Worm (Caenorhabditis elegans) whole organism, mixed stage, embryonic: Measurements from ENCODE around the gene F11G11.15.

Source experiments
- M03D4.4 ChIP-seq: sonication (generic microtip); optimal IDR thresholded peaks from 2 replicates; lab custom pipeline; 2017; ENCODE audit warnings: mild to moderate bottlenecking, missing genetic modification characterization, missing compliant biosample characterization
- bed-3 ChIP-seq: fragments of 200-800 bp; sonication (Bioruptor generic); optimal IDR thresholded peaks from 3 replicates; lab custom pipeline; 2018; ENCODE audit warnings: mild to moderate bottlenecking, missing genetic modification characterization, moderate library complexity, missing compliant biosample characterization
- blmp-1 ChIP-seq: fragments of 150-350 bp; optimal IDR thresholded peaks from 2 replicates; lab custom pipeline; 2014; ENCODE audit warnings: missing biosample characterization, missing genetic modification characterization
- ceh-39 ChIP-seq: fragments of 150-350 bp; optimal IDR thresholded peaks from 2 replicates; lab custom pipeline; 2014; ENCODE audit warnings: missing biosample characterization, missing genetic modification characterization
- ceh-43 ChIP-seq: fragments of 200-800 bp; sonication (Bioruptor generic); optimal IDR thresholded peaks from 2 replicates; lab custom pipeline; 2018; ENCODE audit warnings: mild to moderate bottlenecking, missing genetic modification characterization, moderate library complexity, missing compliant biosample characterization
- ceh-83 ChIP-seq: fragments of 200-800 bp; sonication (Bioruptor generic); optimal IDR thresholded peaks from 2 replicates; lab custom pipeline; 2018; ENCODE audit warnings: mild to moderate bottlenecking, missing genetic modification characterization, missing compliant biosample characterization
- ces-1 ChIP-seq: fragments of 150-350 bp; optimal IDR thresholded peaks from 2 replicates; lab custom pipeline; 2014; ENCODE audit warnings: missing biosample characterization, missing genetic modification reagents, missing genetic modification characterization
- cnd-1 ChIP-seq: fragments of 200-800 bp; sonication (Bioruptor generic); optimal IDR thresholded peaks from 2 replicates; lab custom pipeline; 2018; ENCODE audit warnings: mild to moderate bottlenecking, missing genetic modification characterization, missing compliant biosample characterization
- drap-1 ChIP-seq: fragments of 200-800 bp; sonication (Bioruptor generic); optimal IDR thresholded peaks from 3 replicates; lab custom pipeline; 2018; ENCODE audit warnings: mild to moderate bottlenecking, missing genetic modification characterization, missing compliant biosample characterization
- elt-1 ChIP-seq: sonication (generic microtip); optimal IDR thresholded peaks from 2 replicates; lab custom pipeline; 2017; ENCODE audit warnings: missing genetic modification characterization, mild to moderate bottlenecking, missing compliant biosample characterization, antibody characterized with exemption, moderate library complexity, borderline replicate concordance; ENCODE audit not compliant: insufficient read depth
- elt-3 ChIP-seq: fragments of 150-350 bp; optimal IDR thresholded peaks from 2 replicates; lab custom pipeline; 2014; ENCODE audit warnings: missing biosample characterization, missing genetic modification characterization
- ham-2 ChIP-seq: fragments of 200-800 bp; sonication (Bioruptor generic); optimal IDR thresholded peaks from 2 replicates; lab custom pipeline; 2018; ENCODE audit warnings: mild to moderate bottlenecking, missing genetic modification characterization, missing compliant biosample characterization
- hlh-1 ChIP-seq: fragments of 150-350 bp; optimal IDR thresholded peaks from 2 replicates; lab custom pipeline; 2014; ENCODE audit warnings: missing biosample characterization, missing genetic modification reagents, missing genetic modification characterization
- lin-13 ChIP-seq: fragments of 150-350 bp; optimal IDR thresholded peaks from 2 replicates; lab custom pipeline; 2014; ENCODE audit warnings: missing biosample characterization, missing genetic modification characterization
- lsy-2 ChIP-seq: fragments of 150-350 bp; optimal IDR thresholded peaks from 2 replicates; lab custom pipeline; 2014; ENCODE audit warnings: missing biosample characterization, missing genetic modification characterization
- mab-5 ChIP-seq: fragments of 150-350 bp; optimal IDR thresholded peaks from 2 replicates; lab custom pipeline; 2014; ENCODE audit warnings: missing biosample characterization, missing genetic modification characterization
- mep-1 ChIP-seq: fragments of 150-350 bp; optimal IDR thresholded peaks from 2 replicates; lab custom pipeline; 2017; ENCODE audit warnings: missing biosample characterization, missing genetic modification reagents, missing genetic modification characterization, inconsistent platforms
- mls-2 ChIP-seq: sonication (generic microtip); optimal IDR thresholded peaks from 2 replicates; lab custom pipeline; 2016; ENCODE audit warnings: mild to moderate bottlenecking, missing genetic modification characterization, moderate library complexity, missing compliant biosample characterization
- nhr-12 ChIP-seq: fragments of 150-350 bp; optimal IDR thresholded peaks from 2 replicates; lab custom pipeline; 2014; ENCODE audit warnings: missing biosample characterization, missing genetic modification characterization
- nhr-2 ChIP-seq: fragments of 150-350 bp; optimal IDR thresholded peaks from 2 replicates; lab custom pipeline; 2014; ENCODE audit warnings: missing biosample characterization, missing genetic modification characterization
- nhr-237 ChIP-seq: fragments of 150-350 bp; optimal IDR thresholded peaks from 2 replicates; lab custom pipeline; 2014; ENCODE audit warnings: missing biosample characterization, missing genetic modification characterization
- nhr-28 ChIP-seq: fragments of 150-350 bp; optimal IDR thresholded peaks from 2 replicates; lab custom pipeline; 2014; ENCODE audit warnings: missing biosample characterization, missing genetic modification characterization
- pha-4 ChIP-seq: fragments of 150-350 bp; optimal IDR thresholded peaks from 2 replicates; lab custom pipeline; 2018; ENCODE audit warnings: missing biosample characterization, missing genetic modification reagents, missing genetic modification characterization
- sem-2 ChIP-seq: fragments of 200-800 bp; sonication (Bioruptor generic); optimal IDR thresholded peaks from 2 replicates; lab custom pipeline; 2018; ENCODE audit warnings: mild to moderate bottlenecking, missing genetic modification characterization, missing compliant biosample characterization
- snpc-4 ChIP-seq: fragments of 150-350 bp; optimal IDR thresholded peaks from 2 replicates; lab custom pipeline; 2014; ENCODE audit warnings: missing biosample characterization, missing genetic modification characterization
- sptf-1 ChIP-seq: sonication (generic microtip); optimal IDR thresholded peaks from 2 replicates; lab custom pipeline; 2017; ENCODE audit warnings: mild to moderate bottlenecking, missing genetic modification characterization, moderate library complexity, missing compliant biosample characterization
- tbx-8 ChIP-seq: fragments of 200-800 bp; sonication (Bioruptor generic); optimal IDR thresholded peaks from 2 replicates; lab custom pipeline; 2018; ENCODE audit warnings: mild to moderate bottlenecking, missing genetic modification characterization, moderate library complexity, missing compliant biosample characterization
- unc-120 ChIP-seq: sonication (generic microtip); optimal IDR thresholded peaks from 2 replicates; lab custom pipeline; 2017; ENCODE audit warnings: missing genetic modification characterization, missing compliant biosample characterization; ENCODE audit not compliant: poor library complexity, severe bottlenecking
- unc-39 ChIP-seq: fragments of 150-350 bp; optimal IDR thresholded peaks from 2 replicates; lab custom pipeline; 2014; ENCODE audit warnings: missing biosample characterization, missing genetic modification characterization
- unc-62 ChIP-seq: fragments of 150-350 bp; optimal IDR thresholded peaks from 2 replicates; lab custom pipeline; 2014; ENCODE audit warnings: missing biosample characterization, missing genetic modification reagents, missing genetic modification characterization

F11G11.15 gene

ce11 chrII:4904778-4905177 lies 30.1 kb downstream of the F11G11.15 start, which contains the start of gene btbd-10:
Gene btbd-10 (plus strand): TSS chrII:4905008.
- no peak for TF ChIP-seq snpc-4
- no peak for TF ChIP-seq M03D4.4 (tag; lab: Kevin White, UChicago)
- TF ChIP-seq ceh-43 (GFP tag; lab: Kevin White, UChicago), result no peak
- TF ChIP-seq mab-5 (tag; lab: Kevin White, UChicago), result no peak
- no peak for TF ChIP-seq mep-1 (tag; lab: Kevin White, UChicago)
- TF ChIP-seq lsy-2, result no peak
- no peak for TF ChIP-seq ceh-83 (GFP tag; lab: Kevin White, UChicago)
- TF ChIP-seq nhr-28 (tag; lab: Kevin White, UChicago), result no peak
- no peak for TF ChIP-seq pha-4 (tag; lab: Kevin White, UChicago)
- TF ChIP-seq elt-3 (tag; lab: Kevin White, UChicago), result no peak
- no peak for TF ChIP-seq blmp-1 (tag; lab: Kevin White, UChicago)
- TF ChIP-seq ham-2 (GFP tag; lab: Kevin White, UChicago), result no peak
- TF ChIP-seq sem-2 (GFP tag; lab: Kevin White, UChicago), result no peak
- no peak for TF ChIP-seq mls-2 (tag; lab: Kevin White, UChicago)

ce11 chrII:4905331-4905730 lies 30.7 kb downstream of the F11G11.15 start:
- TF ChIP-seq sptf-1 (tag; lab: Kevin White, UChicago), result no peak
- no peak for TF ChIP-seq drap-1
- no peak for TF ChIP-seq ces-1 (GFP tag; lab: Kevin White, UChicago)
- TF ChIP-seq, all 35 proteins: peak for 0

DNA sequence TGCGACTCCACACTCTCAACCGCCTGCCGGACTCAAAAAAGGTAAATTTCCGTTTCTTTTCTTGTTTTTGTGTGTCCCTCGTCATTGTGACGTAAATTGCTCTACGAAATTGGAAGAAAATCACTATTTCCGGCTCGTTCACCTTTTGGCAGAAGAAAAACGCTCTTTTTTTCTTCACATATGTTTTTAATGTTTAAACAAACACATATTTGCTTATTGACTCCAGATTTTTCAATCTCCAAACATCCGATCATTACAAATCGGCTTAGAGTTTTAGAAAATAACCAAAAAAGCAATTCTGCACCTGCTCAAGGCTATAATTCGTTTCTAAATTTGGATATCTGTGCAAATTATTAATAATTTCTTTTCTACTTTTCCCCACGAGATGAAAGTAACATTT lies 31.2 kb downstream of the F11G11.15 start:
- no peak for TF ChIP-seq hlh-1 (tag; lab: Kevin White, UChicago)
- no peak for TF ChIP-seq lin-13 (tag; lab: Kevin White, UChicago)
- no peak for TF ChIP-seq nhr-2 (tag; lab: Kevin White, UChicago)

ce11 chrII:4908160-4908559 lies 33.5 kb downstream of the F11G11.15 start:
- TF ChIP-seq ham-2 (GFP tag; lab: Kevin White, UChicago), result peak; percentile 40
- no peak for TF ChIP-seq lin-13 (tag; lab: Kevin White, UChicago)
- TF ChIP-seq unc-120, result peak; percentile 38
- TF ChIP-seq unc-39, result no peak
- no peak for TF ChIP-seq elt-1
- TF ChIP-seq unc-62 (GFP tag; lab: Kevin White, UChicago), result peak; percentile 76
- TF ChIP-seq nhr-12 (tag; lab: Kevin White, UChicago), result no peak
- no peak for TF ChIP-seq sptf-1 (tag; lab: Kevin White, UChicago)
- no peak for TF ChIP-seq mep-1 (tag; lab: Kevin White, UChicago)
- TF ChIP-seq hlh-1 (tag; lab: Kevin White, UChicago), result peak; percentile 30

DNA sequence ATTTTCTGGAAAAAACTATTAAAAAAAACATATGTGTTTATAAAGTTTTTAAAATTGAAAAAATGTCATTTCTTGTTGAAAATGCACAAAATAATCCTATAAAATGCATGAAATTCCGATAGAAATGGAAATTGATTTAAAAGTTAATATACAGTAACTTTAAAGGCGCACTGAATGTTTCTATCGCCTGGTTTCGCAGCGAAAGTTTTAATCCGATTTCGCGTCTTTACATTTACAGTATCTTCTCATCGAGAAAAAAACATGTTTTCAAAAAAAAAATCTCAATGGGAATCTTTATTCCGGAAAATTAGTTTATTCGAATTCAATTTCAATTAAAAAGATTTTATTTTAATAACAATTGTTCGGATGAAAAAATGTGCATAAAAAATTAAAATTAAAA lies 39.6 kb downstream of the F11G11.15 start, which contains the start of gene R05F9.11:
Gene R05F9.11, minus strand, starts transcription at position 5 of the 400 bp plus-strand sequence.
- TF ChIP-seq ham-2 (GFP tag; lab: Kevin White, UChicago) (no peak), ces-1 (GFP tag; lab: Kevin White, UChicago) (no peak), cnd-1 (no peak), drap-1 (no peak), mep-1 (tag; lab: Kevin White, UChicago) (no peak), tbx-8 (no peak), snpc-4 (no peak), pha-4 (tag; lab: Kevin White, UChicago) (no peak), blmp-1 (tag; lab: Kevin White, UChicago) (no peak), ceh-83 (GFP tag; lab: Kevin White, UChicago) (no peak), ceh-43 (GFP tag; lab: Kevin White, UChicago) (no peak), ceh-39 (tag; lab: Kevin White, UChicago) (no peak), mab-5 (tag; lab: Kevin White, UChicago) (no peak), elt-3 (tag; lab: Kevin White, UChicago) (no peak)

DNA sequence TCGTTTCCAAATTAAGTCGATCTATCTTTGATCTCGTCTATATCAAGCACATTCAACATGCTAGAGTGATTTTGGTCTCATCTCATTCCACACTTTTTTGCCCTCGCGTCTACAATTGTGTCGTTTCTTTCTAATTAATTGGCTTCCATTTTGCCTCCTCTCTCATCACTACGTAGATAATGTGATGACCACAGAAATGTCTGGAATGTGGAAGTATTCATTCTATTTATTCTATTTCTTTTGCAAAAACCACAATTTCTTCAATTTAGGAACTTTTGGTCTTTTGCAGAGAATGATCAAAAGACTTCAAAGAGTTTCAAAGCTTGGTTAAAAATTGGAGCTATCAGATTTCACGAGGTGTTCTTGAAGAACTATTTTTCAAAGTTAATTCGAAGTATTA lies 40.9 kb downstream of the F11G11.15 start:
- TF ChIP-seq unc-39 (no peak), nhr-237 (no peak), bed-3 (no peak), ceh-43 (GFP tag; lab: Kevin White, UChicago) (no peak), mab-5 (tag; lab: Kevin White, UChicago) (no peak), cnd-1 (no peak), sem-2 (GFP tag; lab: Kevin White, UChicago) (no peak), lsy-2 (no peak), ces-1 (GFP tag; lab: Kevin White, UChicago) (no peak)
